Worm (Caenorhabditis elegans): ENCODE results near the gene K01D12.10.

The K01D12.10 gene

DNA sequence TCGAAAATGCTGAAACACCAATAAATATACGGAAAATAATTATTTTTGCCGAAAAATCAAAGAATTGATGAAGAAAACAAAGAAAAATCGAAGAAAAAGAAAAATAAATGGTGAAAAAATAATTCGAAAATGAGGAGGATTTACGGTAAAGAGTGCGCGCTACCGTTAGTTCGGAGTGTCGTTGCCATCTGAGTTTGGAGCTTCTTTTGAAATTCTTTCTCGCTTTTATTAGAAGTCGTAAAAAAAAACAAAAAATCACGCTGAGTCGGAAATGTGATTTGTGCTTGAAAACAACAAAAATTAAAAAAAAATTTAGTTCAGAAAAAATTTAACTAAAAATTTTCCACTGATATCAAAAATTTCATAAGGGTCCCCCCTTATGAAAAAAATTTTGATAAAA lies 31.8 kb upstream of the K01D12.10 start, which contains the start of gene F23H12.10:
TSS of gene F23H12.10 (minus strand) at position 12 of the 400 bp plus-strand sequence.
- peak; percentile 55; the same call in 1 of the 2 replicates for TF ChIP-seq attf-3 (GFP tag; conservative IDR thresholded peaks at IDR 0.05)

DNA sequence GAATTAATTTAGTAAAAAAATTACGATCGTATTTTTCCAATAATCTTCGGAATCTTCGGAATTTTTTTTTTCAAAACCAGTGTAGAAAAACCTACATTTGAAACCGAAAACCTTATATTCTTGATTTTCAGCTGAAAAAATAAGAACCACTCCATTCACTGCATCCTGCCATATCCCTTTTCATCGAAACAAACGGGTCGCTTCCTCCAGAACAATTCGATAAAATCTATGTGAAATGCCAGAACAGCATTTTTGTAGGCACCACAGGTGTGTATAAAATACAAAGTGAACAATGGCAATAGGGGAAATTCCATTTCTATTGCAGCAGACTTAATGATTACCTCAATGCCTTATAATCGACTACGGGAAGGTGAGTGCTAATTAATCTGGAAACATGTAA lies 28.8 kb upstream of the K01D12.10 start, which contains the start of gene K01D12.1:
TSS of gene K01D12.1 (plus strand) at position 301 of the 400 bp plus-strand sequence.
- TF ChIP-seq F49E8.2 (tag; optimal IDR thresholded peaks at IDR 0.05; ENCODE audit: insufficient read depth) (no peak), nhr-120 (GFP tag; IDR thresholded peaks at IDR 0.05) (no peak), rcor-1 (GFP tag; IDR thresholded peaks at IDR 0.05) (no peak), snpc-3.4 (tag; optimal IDR thresholded peaks at IDR 0.05) (no peak), rec-8 (tag; optimal IDR thresholded peaks at IDR 0.05) (no peak), snpc-4 (GFP tag; optimal IDR thresholded peaks at IDR 0.05) (no peak), snpc-4 (tag; optimal IDR thresholded peaks at IDR 0.05) (no peak), lir-1 (GFP tag; conservative IDR thresholded peaks at IDR 0.05) (no peak), cebp-1 (GFP tag; IDR thresholded peaks at IDR 0.05) (no peak), cebp-1 (tag; optimal IDR thresholded peaks at IDR 0.05) (no peak), B0035.1 (tag; optimal IDR thresholded peaks at IDR 0.05) (no peak), attf-5 (GFP tag; optimal IDR thresholded peaks at IDR 0.05) (no peak), pbrm-1 (GFP tag; IDR thresholded peaks at IDR 0.05) (no peak), lsy-27 (tag; optimal IDR thresholded peaks at IDR 0.05; ENCODE audit: borderline replicate concordance, insufficient read depth) (no peak), mes-4 (tag; optimal IDR thresholded peaks at IDR 0.05) (no peak), lin-40 (tag; optimal IDR thresholded peaks at IDR 0.05) (no peak), F39B2.1 (GFP tag; IDR thresholded peaks at IDR 0.05) (no peak), efl-1 (GFP tag; optimal IDR thresholded peaks at IDR 0.05) (no peak)

DNA sequence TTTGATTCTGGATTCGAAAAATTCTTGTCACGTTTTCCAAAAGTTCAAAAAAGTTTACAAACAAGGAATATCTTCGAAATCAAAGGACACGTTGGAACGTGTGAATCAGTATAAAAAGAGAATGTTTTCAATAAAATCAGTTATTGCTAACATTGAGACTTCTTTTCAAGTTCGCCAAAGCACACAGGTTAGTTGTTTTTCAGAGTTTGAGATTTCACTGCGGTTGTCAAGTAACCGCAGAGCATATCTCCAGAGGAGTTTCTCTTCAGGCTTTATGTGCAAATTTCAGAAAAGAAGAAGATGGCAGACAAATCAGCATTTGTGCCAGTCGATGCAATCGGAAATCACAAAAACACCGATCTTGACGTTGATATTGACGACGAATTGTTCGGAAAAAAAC lies 19.9 kb upstream of the K01D12.10 start, which contains the start of gene K01D12.15:
TSS of gene K01D12.15 (plus strand) at position 301 of the 400 bp plus-strand sequence.
- TF ChIP-seq ceh-27 (GFP tag; optimal IDR thresholded peaks at IDR 0.05), result no peak
- no peak for TF ChIP-seq lin-26 (GFP tag; IDR thresholded peaks at IDR 0.05)
- TF ChIP-seq nfyb-1 (GFP tag; IDR thresholded peaks at IDR 0.05), result no peak
- no peak for TF ChIP-seq T07F8.4 (tag; optimal IDR thresholded peaks at IDR 0.05)
- TF ChIP-seq tbp1 (GFP tag; optimal IDR thresholded peaks at IDR 0.05), result no peak
- TF ChIP-seq snpc-4 (GFP tag; optimal IDR thresholded peaks at IDR 0.05), result no peak
- no peak for TF ChIP-seq snpc-4 (tag; optimal IDR thresholded peaks at IDR 0.05)
- no peak for TF ChIP-seq ZK185.1 (tag; optimal IDR thresholded peaks at IDR 0.05; ENCODE audit: poor library complexity, severe bottlenecking)
- TF ChIP-seq atf-7 (tag; optimal IDR thresholded peaks at IDR 0.05), result no peak
- no peak for TF ChIP-seq lin-35 (GFP tag; optimal IDR thresholded peaks at IDR 0.05)
- no peak for TF ChIP-seq efl-1 (GFP tag; optimal IDR thresholded peaks at IDR 0.05)
- no peak for TF ChIP-seq mcd-1 (GFP tag; IDR thresholded peaks at IDR 0.05)
- TF ChIP-seq D2030.7 (GFP tag; IDR thresholded peaks at IDR 0.05), result no peak
- no peak for TF ChIP-seq F52B5.7 (tag; optimal IDR thresholded peaks at IDR 0.05)
- TF ChIP-seq madf-3 (GFP tag; IDR thresholded peaks at IDR 0.05), result no peak
- TF ChIP-seq F39B2.1 (GFP tag; IDR thresholded peaks at IDR 0.05), result no peak
- TF ChIP-seq hmg-1.2 (GFP tag; IDR thresholded peaks at IDR 0.05), result no peak
- no peak for TF ChIP-seq F57C9.4 (tag; optimal IDR thresholded peaks at IDR 0.05)
- TF ChIP-seq him-1 (tag; optimal IDR thresholded peaks at IDR 0.05), result no peak
- TF ChIP-seq nhr-90 (tag; optimal IDR thresholded peaks at IDR 0.05), result no peak

Data from whole organism, young adult.